Worm (Caenorhabditis elegans) whole organism, late embryonic: ENCODE data around the gene cux-7.
"Not testable (repeated sequence)": the region's sequence is repeated elsewhere in the genome, so short reads cannot be mapped to it uniquely, and the experiment has no call there.

ENCODE experiments used
- ceh-31 ChIP-seq: sonication (generic microtip); optimal IDR thresholded peaks from 2 replicates; lab custom pipeline; 2016; ENCODE audit warnings: missing genetic modification characterization, missing compliant biosample characterization
- ceh-45 ChIP-seq: fragments of 200-800 bp; sonication (Bioruptor generic); IDR thresholded peaks from 2 replicates; pipeline ENCODE4 v1.3.6; 2022; ENCODE audit warnings: missing genetic modification reagents, missing genetic modification characterization, missing compliant biosample characterization
- sdc-2 ChIP-seq: sonication (generic microtip); optimal IDR thresholded peaks from 2 replicates; lab custom pipeline; 2016; ENCODE audit warnings: missing genotype, missing genetic modification characterization, missing compliant biosample characterization

Gene cux-7

ce11 chrIII:7468980-7469379, 51.7 kb downstream of the cux-7 start, which contains the start of gene H14A12.5:
Gene H14A12.5, minus strand, starts transcription at chrIII:7469080.
- not testable (repeated sequence) for TF ChIP-seq sdc-2; ceh-45 (GFP tag; lab: Robert Waterston, UW); ceh-31 (tag; lab: Kevin White, UChicago)
